Worm (Caenorhabditis elegans) whole organism, L2 larva: ENCODE measurements around the gene F13A2.9.

ENCODE experiments used
- F13H6.1 ChIP-seq: sonication (generic microtip); optimal IDR thresholded peaks from 2 replicates; lab custom pipeline; 2016; ENCODE audit warnings: missing genetic modification characterization, missing compliant biosample characterization
- ZK546.5 ChIP-seq: sonication (generic microtip); optimal IDR thresholded peaks from 2 replicates; lab custom pipeline; 2017; ENCODE audit warnings: missing biosample characterization, missing genetic modification characterization
- mdl-1 ChIP-seq, 2 experiments: fragments of 150-350 bp in 1 of 2; sonication (generic microtip) in 1 of 2; optimal IDR thresholded peaks; 2 replicates each; lab custom pipeline; 2017; ENCODE audit warnings: missing biosample characterization in 2 of 2, missing genetic modification characterization in 2 of 2
- unc-55 ChIP-seq: fragments of 150-350 bp; sonication (generic microtip); optimal IDR thresholded peaks from 3 replicates; lab custom pipeline; 2014; ENCODE audit warnings: missing biosample characterization, missing genetic modification reagents, missing genetic modification characterization

ce11 chrV:4361505-4361904 lies 25.8 kb downstream of the F13A2.9 start, which contains the start of gene F32D1.3:
- peak in 1 of 2 experiments; percentile 31 for TF ChIP-seq mdl-1 (tag; optimal IDR thresholded peaks at IDR 0.05; lab: Kevin White, UChicago)
- no peak for TF ChIP-seq unc-55 (GFP tag; lab: Kevin White, UChicago)
- TF ChIP-seq F13H6.1 (tag; lab: Kevin White, UChicago), result no peak
- no peak for TF ChIP-seq ZK546.5 (tag; lab: Kevin White, UChicago)
